Worm (Caenorhabditis elegans) whole organism, late embryonic: Measurements from ENCODE around the gene cyp-37B1.

Source experiments
- K02D7.2 ChIP-seq: sonication (generic microtip); optimal IDR thresholded peaks from 2 replicates; lab custom pipeline; 2017; ENCODE audit warnings: mild to moderate bottlenecking, missing genetic modification characterization, missing compliant biosample characterization
- T23F11.4 ChIP-seq: fragments of 200-800 bp; sonication (Bioruptor generic); optimal IDR thresholded peaks from 2 replicates; lab custom pipeline; 2018; ENCODE audit warnings: mild to moderate bottlenecking, missing genetic modification characterization, missing compliant biosample characterization
- ahr-1 ChIP-seq: sonication (generic microtip); optimal IDR thresholded peaks from 2 replicates; lab custom pipeline; 2016; ENCODE audit warnings: missing genetic modification characterization, missing compliant biosample characterization
- ceh-14 ChIP-seq: sonication (generic microtip); optimal IDR thresholded peaks from 2 replicates; lab custom pipeline; 2016; ENCODE audit warnings: missing genotype, missing genetic modification characterization, missing compliant biosample characterization
- ceh-18 ChIP-seq: sonication (generic microtip); optimal IDR thresholded peaks from 2 replicates; lab custom pipeline; 2016; ENCODE audit warnings: missing genetic modification characterization, missing compliant biosample characterization
- ceh-19 ChIP-seq: fragments of 200-800 bp; sonication (Bioruptor generic); optimal IDR thresholded peaks from 2 replicates; lab custom pipeline; 2018; ENCODE audit warnings: mild to moderate bottlenecking, missing genetic modification characterization, missing compliant biosample characterization
- ceh-2 ChIP-seq: sonication (generic microtip); optimal IDR thresholded peaks from 2 replicates; lab custom pipeline; 2016; ENCODE audit warnings: missing genotype, missing genetic modification characterization, missing compliant biosample characterization
- ceh-22 ChIP-seq: sonication (generic microtip); optimal IDR thresholded peaks from 2 replicates; lab custom pipeline; 2017; ENCODE audit warnings: missing biosample characterization, missing genetic modification characterization
- ceh-24 ChIP-seq: sonication (generic microtip); optimal IDR thresholded peaks from 2 replicates; lab custom pipeline; 2016; ENCODE audit warnings: mild to moderate bottlenecking, missing genetic modification characterization, missing compliant biosample characterization
- ceh-31 ChIP-seq: sonication (generic microtip); optimal IDR thresholded peaks from 2 replicates; lab custom pipeline; 2016; ENCODE audit warnings: missing genetic modification characterization, missing compliant biosample characterization
- ceh-34 ChIP-seq: sonication (generic microtip); optimal IDR thresholded peaks from 2 replicates; lab custom pipeline; 2016; ENCODE audit warnings: mild to moderate bottlenecking, missing genetic modification characterization, missing compliant biosample characterization
- ceh-48 ChIP-seq: sonication (generic microtip); optimal IDR thresholded peaks from 2 replicates; lab custom pipeline; 2016; ENCODE audit warnings: missing genetic modification characterization, inconsistent platforms, missing compliant biosample characterization
- ceh-6 ChIP-seq: fragments of 200-800 bp; sonication (Bioruptor generic); optimal IDR thresholded peaks from 2 replicates; lab custom pipeline; 2018; ENCODE audit warnings: mild to moderate bottlenecking, missing genetic modification characterization, missing compliant biosample characterization
- ceh-9 ChIP-seq: sonication (generic microtip); optimal IDR thresholded peaks from 2 replicates; lab custom pipeline; 2016; ENCODE audit warnings: mild to moderate bottlenecking, missing genetic modification characterization, inconsistent platforms, missing compliant biosample characterization
- che-1 ChIP-seq: sonication (generic microtip); optimal IDR thresholded peaks from 2 replicates; lab custom pipeline; 2016; ENCODE audit warnings: mild to moderate bottlenecking, missing genetic modification characterization, missing compliant biosample characterization
- dmd-4 ChIP-seq: sonication (generic microtip); optimal IDR thresholded peaks from 2 replicates; lab custom pipeline; 2016; ENCODE audit warnings: borderline replicate concordance, missing genetic modification characterization, missing compliant biosample characterization
- dve-1 ChIP-seq: sonication (generic microtip); optimal IDR thresholded peaks from 2 replicates; lab custom pipeline; 2017; ENCODE audit warnings: antibody characterized with exemption, mild to moderate bottlenecking, missing genetic modification characterization, missing compliant biosample characterization
- elt-2 ChIP-seq: sonication (generic microtip); optimal IDR thresholded peaks from 2 replicates; lab custom pipeline; 2016; ENCODE audit warnings: missing genetic modification reagents, missing genetic modification characterization, missing compliant biosample characterization
- eyg-1 ChIP-seq: sonication (generic microtip); optimal IDR thresholded peaks from 2 replicates; lab custom pipeline; 2016; ENCODE audit warnings: missing genotype, missing genetic modification characterization, missing compliant biosample characterization
- fax-1 ChIP-seq: sonication (generic microtip); optimal IDR thresholded peaks from 2 replicates; lab custom pipeline; 2016; ENCODE audit warnings: missing genotype, missing genetic modification characterization, missing compliant biosample characterization
- fkh-10 ChIP-seq: fragments of 150-350 bp; optimal IDR thresholded peaks from 2 replicates; lab custom pipeline; 2014; ENCODE audit warnings: missing biosample characterization, missing genetic modification reagents, missing genetic modification characterization
- gmeb-2 ChIP-seq: sonication (generic microtip); optimal IDR thresholded peaks from 2 replicates; lab custom pipeline; 2016; ENCODE audit warnings: missing genetic modification characterization, inconsistent platforms, missing compliant biosample characterization
- hlh-30 ChIP-seq: sonication (generic microtip); optimal IDR thresholded peaks from 2 replicates; lab custom pipeline; 2017; ENCODE audit warnings: antibody characterized with exemption, missing genetic modification characterization, missing compliant biosample characterization; ENCODE audit not compliant: insufficient read depth
- hlh-8 ChIP-seq: sonication (generic microtip); optimal IDR thresholded peaks from 2 replicates; lab custom pipeline; 2016; ENCODE audit warnings: missing genotype, missing genetic modification characterization, missing compliant biosample characterization
- lim-6 ChIP-seq: sonication (generic microtip); optimal IDR thresholded peaks from 2 replicates; lab custom pipeline; 2016; ENCODE audit warnings: missing genetic modification characterization, missing compliant biosample characterization
- nfya-1 ChIP-seq: sonication (generic microtip); optimal IDR thresholded peaks from 2 replicates; lab custom pipeline; 2017; ENCODE audit warnings: missing genetic modification characterization, mild to moderate bottlenecking, missing compliant biosample characterization, antibody characterized with exemption, moderate library complexity
- nhr-11 ChIP-seq: fragments of 150-350 bp; optimal IDR thresholded peaks from 2 replicates; lab custom pipeline; 2014; ENCODE audit warnings: missing biosample characterization, missing genetic modification characterization
- odd-2 ChIP-seq: sonication (generic microtip); optimal IDR thresholded peaks from 2 replicates; lab custom pipeline; 2017; ENCODE audit warnings: antibody characterized with exemption, mild to moderate bottlenecking, missing genetic modification characterization, missing compliant biosample characterization
- pat-9 ChIP-seq: fragments of 200-800 bp; sonication (Bioruptor generic); optimal IDR thresholded peaks from 2 replicates; lab custom pipeline; 2018; ENCODE audit warnings: mild to moderate bottlenecking, missing genetic modification characterization, moderate library complexity, missing compliant biosample characterization
- pax-1 ChIP-seq: fragments of 150-350 bp; optimal IDR thresholded peaks from 2 replicates; lab custom pipeline; 2014; ENCODE audit warnings: missing biosample characterization, missing genetic modification characterization
- pha-2 ChIP-seq: sonication (generic microtip); optimal IDR thresholded peaks from 2 replicates; lab custom pipeline; 2017; ENCODE audit warnings: mild to moderate bottlenecking, missing genetic modification characterization, missing compliant biosample characterization
- pha-4 ChIP-seq: fragments of 150-350 bp; optimal IDR thresholded peaks from 2 replicates; lab custom pipeline; 2018; ENCODE audit warnings: missing biosample characterization, missing genetic modification reagents, missing genetic modification characterization
- ref-2 ChIP-seq: sonication (generic microtip); optimal IDR thresholded peaks from 2 replicates; lab custom pipeline; 2016; ENCODE audit warnings: missing genetic modification characterization, missing compliant biosample characterization
- sox-2 ChIP-seq: fragments of 200-800 bp; sonication (Bioruptor generic); IDR thresholded peaks from 2 replicates; pipeline ENCODE4 v1.3.6; 2022; ENCODE audit warnings: missing genetic modification reagents, missing genetic modification characterization, missing compliant biosample characterization
- sox-4 ChIP-seq: sonication (generic microtip); optimal IDR thresholded peaks from 2 replicates; lab custom pipeline; 2017; ENCODE audit warnings: mild to moderate bottlenecking, missing genetic modification characterization, inconsistent platforms, missing compliant biosample characterization
- syd-9 ChIP-seq: sonication (generic microtip); optimal IDR thresholded peaks from 2 replicates; lab custom pipeline; 2016; ENCODE audit warnings: mild to moderate bottlenecking, missing genetic modification characterization, moderate library complexity, missing compliant biosample characterization
- tbx-2 ChIP-seq: sonication (generic microtip); optimal IDR thresholded peaks from 2 replicates; lab custom pipeline; 2016; ENCODE audit warnings: missing genetic modification characterization, missing compliant biosample characterization
- unc-3 ChIP-seq, 2 experiments: fragments of 200-800 bp in 1 of 2; sonication (Bioruptor generic) in 1 of 2; sonication (generic microtip) in 1 of 2; conservative IDR thresholded peaks in 1 of 2; optimal IDR thresholded peaks in 1 of 2; 2 replicates each; pipeline versions ENCODE4 v1.3.6 to Lab custom; 2016 to 2022; ENCODE audit warnings: missing compliant biosample characterization in 2 of 2, missing genetic modification characterization in 2 of 2, missing genetic modification reagents in 1 of 2
- unc-42 ChIP-seq: sonication (generic microtip); optimal IDR thresholded peaks from 2 replicates; lab custom pipeline; 2016; ENCODE audit warnings: missing genotype, missing genetic modification characterization, missing compliant biosample characterization
- unc-55 ChIP-seq: sonication (generic microtip); optimal IDR thresholded peaks from 2 replicates; lab custom pipeline; 2017; ENCODE audit warnings: missing biosample characterization, missing genetic modification reagents, missing genetic modification characterization
- zip-5 ChIP-seq: sonication (generic microtip); optimal IDR thresholded peaks from 2 replicates; lab custom pipeline; 2016; ENCODE audit warnings: missing genetic modification characterization, missing compliant biosample characterization

The cyp-37B1 gene

ce11 chrV:16299834-16300233 is 21.9 kb downstream of the cyp-37B1 start:
- TF ChIP-seq ceh-48 (tag; lab: Kevin White, UChicago) (no peak), ceh-19 (GFP tag; lab: Kevin White, UChicago) (no peak), pat-9 (tag; lab: Kevin White, UChicago) (no peak), pha-2 (no peak), lim-6 (tag; lab: Kevin White, UChicago) (no peak), sox-4 (tag; lab: Kevin White, UChicago) (no peak), ceh-9 (no peak), unc-55 (GFP tag; lab: Kevin White, UChicago) (no peak), ceh-31 (tag; lab: Kevin White, UChicago) (no peak), unc-3 (GFP tag; conservative IDR thresholded peaks at IDR 0.05; lab: Robert Waterston, UW) (no peak), unc-3 (tag; optimal IDR thresholded peaks at IDR 0.05; lab: Kevin White, UChicago) (no peak), sox-2 (GFP tag; lab: Robert Waterston, UW) (no peak), ceh-2 (no peak), odd-2 (tag; lab: Kevin White, UChicago) (no peak), zip-5 (no peak), dve-1 (tag; lab: Kevin White, UChicago) (no peak)
- TF ChIP-seq, all 69 proteins: peak for 0

ce11 chrV:16300276-16300675 is 22.4 kb downstream of the cyp-37B1 start, which contains the start of gene srbc-82:
Gene srbc-82 (plus strand): TSS chrV:16300576.
- TF ChIP-seq hlh-30 (no peak), dmd-4 (no peak), T23F11.4 (GFP tag; lab: Kevin White, UChicago) (no peak), ref-2 (no peak), ceh-18 (tag; lab: Kevin White, UChicago) (no peak), nhr-11 (tag; lab: Kevin White, UChicago) (no peak), syd-9 (tag; lab: Kevin White, UChicago) (no peak), sox-2 (GFP tag; lab: Robert Waterston, UW) (no peak), gmeb-2 (tag; lab: Kevin White, UChicago) (no peak), nfya-1 (tag; lab: Kevin White, UChicago) (no peak), ceh-24 (tag; lab: Kevin White, UChicago) (no peak), fax-1 (no peak), hlh-8 (tag; lab: Kevin White, UChicago) (no peak), elt-2 (tag; lab: Kevin White, UChicago) (no peak), ceh-34 (tag; lab: Kevin White, UChicago) (no peak), ceh-48 (tag; lab: Kevin White, UChicago) (no peak), unc-42 (no peak), ahr-1 (no peak), tbx-2 (tag; lab: Kevin White, UChicago) (no peak)

ce11 chrV:16302439-16302838 is 24.5 kb downstream of the cyp-37B1 start, which contains the start of the genes C31A11.13 and oac-6:
Gene C31A11.13 (minus strand): TSS chrV:16302551.
Gene oac-6 (plus strand): TSS chrV:16302717.
- TF ChIP-seq elt-2 (tag; lab: Kevin White, UChicago): peak; percentile 63
- TF ChIP-seq K02D7.2 (tag; lab: Kevin White, UChicago): no peak
- no peak for TF ChIP-seq fkh-10 (GFP tag; lab: Kevin White, UChicago)

ce11 chrV:16307253-16307652 is 29.3 kb downstream of the cyp-37B1 start, which contains the start of gene srxa-7:
Gene srxa-7 (plus strand): TSS chrV:16307553.
- TF ChIP-seq pax-1 (tag; lab: Kevin White, UChicago) (no peak), eyg-1 (tag; lab: Kevin White, UChicago) (no peak), ceh-22 (tag; lab: Kevin White, UChicago) (no peak), nhr-11 (tag; lab: Kevin White, UChicago) (no peak), che-1 (tag; lab: Kevin White, UChicago) (no peak), pha-4 (tag; lab: Kevin White, UChicago) (no peak), ceh-48 (tag; lab: Kevin White, UChicago) (no peak), unc-42 (no peak), hlh-8 (tag; lab: Kevin White, UChicago) (no peak), ceh-6 (GFP tag; lab: Kevin White, UChicago) (no peak), dmd-4 (no peak), zip-5 (no peak), ceh-14 (tag; lab: Kevin White, UChicago) (no peak), syd-9 (tag; lab: Kevin White, UChicago) (no peak)
